Worm (Caenorhabditis elegans) whole organism, L1 larva: ENCODE measurements around the gene Y57G11C.8.

Source experiments
- F16B12.6 ChIP-seq: fragments of 150-350 bp; optimal IDR thresholded peaks from 2 replicates; lab custom pipeline; 2014; ENCODE audit warnings: missing biosample characterization, missing genetic modification characterization
- Y116A8C.19 ChIP-seq: sonication (generic microtip); optimal IDR thresholded peaks from 2 replicates; lab custom pipeline; 2016; ENCODE audit warnings: missing compliant biosample characterization, missing genetic modification characterization, borderline replicate concordance
- ceh-63 ChIP-seq: fragments of 200-800 bp; sonication (Bioruptor generic); optimal IDR thresholded peaks from 2 replicates; lab custom pipeline; 2018; ENCODE audit warnings: mild to moderate bottlenecking, missing genetic modification characterization, missing compliant biosample characterization
- ceh-8 ChIP-seq: fragments of 200-800 bp; sonication (Bioruptor generic); optimal IDR thresholded peaks from 2 replicates; lab custom pipeline; 2018; ENCODE audit warnings: mild to moderate bottlenecking, missing genetic modification characterization, moderate library complexity, missing compliant biosample characterization
- ceh-82 ChIP-seq, 3 experiments: fragments of 150-350 bp in 1 of 3; sonication (generic microtip) in 2 of 3; optimal IDR thresholded peaks; 2 replicates each; lab custom pipeline; 2014 to 2017; ENCODE audit warnings: missing biosample characterization in 3 of 3, missing genetic modification characterization in 3 of 3
- ceh-90 ChIP-seq: sonication (generic microtip); optimal IDR thresholded peaks from 2 replicates; lab custom pipeline; 2016; ENCODE audit warnings: missing genetic modification characterization, missing compliant biosample characterization
- efl-3 ChIP-seq: fragments of 200-800 bp; sonication (Bioruptor generic); optimal IDR thresholded peaks from 2 replicates; lab custom pipeline; 2018; ENCODE audit warnings: mild to moderate bottlenecking, missing genetic modification characterization, missing compliant biosample characterization
- egl-13 ChIP-seq: sonication (generic microtip); optimal IDR thresholded peaks from 2 replicates; lab custom pipeline; 2016; ENCODE audit warnings: missing genotype, missing genetic modification reagents, missing genetic modification characterization, missing compliant biosample characterization
- egl-27 ChIP-seq, 2 experiments: fragments of 150-350 bp in 1 of 2; sonication (generic microtip); optimal IDR thresholded peaks; 3 replicates each; lab custom pipeline; 2017 to 2018; ENCODE audit warnings: missing biosample characterization in 2 of 2, missing genetic modification characterization in 2 of 2, missing genetic modification reagents in 2 of 2
- ets-5 ChIP-seq: fragments of 200-800 bp; sonication (Bioruptor generic); IDR thresholded peaks from 2 replicates; pipeline ENCODE4 v1.3.6; 2022; ENCODE audit warnings: missing genetic modification characterization, missing compliant biosample characterization
- fkh-10 ChIP-seq: sonication (generic microtip); optimal IDR thresholded peaks from 2 replicates; lab custom pipeline; 2017; ENCODE audit warnings: missing biosample characterization, missing genetic modification reagents, missing genetic modification characterization
- fkh-8 ChIP-seq: sonication (generic microtip); optimal IDR thresholded peaks from 2 replicates; lab custom pipeline; 2016; ENCODE audit warnings: mild to moderate bottlenecking, missing genetic modification characterization, missing compliant biosample characterization
- hlh-4 ChIP-seq: sonication (generic microtip); optimal IDR thresholded peaks from 2 replicates; lab custom pipeline; 2016; ENCODE audit warnings: mild to moderate bottlenecking, missing genetic modification characterization, missing compliant biosample characterization
- irx-1 ChIP-seq: sonication (generic microtip); optimal IDR thresholded peaks from 2 replicates; lab custom pipeline; 2016; ENCODE audit warnings: missing genetic modification characterization, missing compliant biosample characterization
- lin-14 ChIP-seq: fragments of 200-800 bp; sonication (Bioruptor generic); optimal IDR thresholded peaks from 2 replicates; lab custom pipeline; 2018; ENCODE audit warnings: mild to moderate bottlenecking, missing genetic modification characterization, moderate library complexity, missing compliant biosample characterization
- lin-15B ChIP-seq: fragments of 150-350 bp; sonication (generic microtip); optimal IDR thresholded peaks from 3 replicates; lab custom pipeline; 2014; ENCODE audit warnings: missing biosample characterization, missing genetic modification characterization
- lin-35 ChIP-seq, 2 experiments: fragments of 150-350 bp; optimal IDR thresholded peaks; 2 replicates each; lab custom pipeline; 2014; ENCODE audit warnings: missing biosample characterization in 2 of 2, missing genetic modification characterization in 2 of 2, missing genetic modification reagents in 2 of 2
- lin-39 ChIP-seq: fragments of 150-350 bp; optimal IDR thresholded peaks from 2 replicates; lab custom pipeline; 2014; ENCODE audit warnings: missing biosample characterization, missing genetic modification reagents, missing genetic modification characterization
- nhr-11 ChIP-seq: fragments of 150-350 bp; optimal IDR thresholded peaks from 2 replicates; lab custom pipeline; 2014; ENCODE audit warnings: missing biosample characterization, missing genetic modification characterization
- nhr-19 ChIP-seq: fragments of 200-800 bp; sonication (Bioruptor generic); conservative IDR thresholded peaks from 2 replicates; pipeline ENCODE4 v1.3.6; 2022; ENCODE audit warnings: missing genetic modification characterization, missing compliant biosample characterization
- nhr-20 ChIP-seq: sonication (generic microtip); optimal IDR thresholded peaks from 2 replicates; lab custom pipeline; 2016; ENCODE audit warnings: mild to moderate bottlenecking, missing genetic modification characterization, missing compliant biosample characterization
- nhr-28 ChIP-seq: fragments of 150-350 bp; optimal IDR thresholded peaks from 2 replicates; lab custom pipeline; 2014; ENCODE audit warnings: missing biosample characterization, missing genetic modification characterization
- nhr-47 ChIP-seq: sonication (generic microtip); optimal IDR thresholded peaks from 2 replicates; lab custom pipeline; 2016; ENCODE audit warnings: mild to moderate bottlenecking, missing genetic modification characterization, moderate library complexity, missing compliant biosample characterization
- nhr-77 ChIP-seq: fragments of 150-350 bp; optimal IDR thresholded peaks from 2 replicates; lab custom pipeline; 2014; ENCODE audit warnings: missing biosample characterization, missing genetic modification characterization
- nhr-85 ChIP-seq: sonication (generic microtip); peaks from one replicate; lab custom pipeline; 2016; ENCODE audit warnings: missing genetic modification characterization, inconsistent platforms, missing compliant biosample characterization
- pag-3 ChIP-seq: sonication (generic microtip); optimal IDR thresholded peaks from 2 replicates; lab custom pipeline; 2017; ENCODE audit warnings: missing genetic modification characterization, mild to moderate bottlenecking, missing compliant biosample characterization, antibody characterized with exemption, borderline replicate concordance; ENCODE audit not compliant: insufficient read depth
- pax-3 ChIP-seq: fragments of 200-800 bp; sonication (Bioruptor generic); optimal IDR thresholded peaks from 2 replicates; lab custom pipeline; 2018; ENCODE audit warnings: mild to moderate bottlenecking, missing genetic modification characterization, moderate library complexity, missing compliant biosample characterization
- pqm-1 ChIP-seq: sonication (generic microtip); optimal IDR thresholded peaks from 3 replicates; lab custom pipeline; 2017; ENCODE audit warnings: missing biosample characterization, missing genetic modification characterization
- rnt-1 ChIP-seq: sonication (generic microtip); optimal IDR thresholded peaks from 2 replicates; lab custom pipeline; 2016; ENCODE audit warnings: mild to moderate bottlenecking, missing genetic modification characterization, moderate library complexity, missing compliant biosample characterization
- sptf-1 ChIP-seq: fragments of 150-350 bp; optimal IDR thresholded peaks from 2 replicates; lab custom pipeline; 2014; ENCODE audit warnings: missing biosample characterization, missing genetic modification characterization
- sup-37 ChIP-seq: fragments of 200-800 bp; sonication (Bioruptor generic); optimal IDR thresholded peaks from 2 replicates; lab custom pipeline; 2018; ENCODE audit warnings: mild to moderate bottlenecking, missing genetic modification characterization, missing compliant biosample characterization
- swsn-7 ChIP-seq: sonication (generic microtip); optimal IDR thresholded peaks from 2 replicates; lab custom pipeline; 2016; ENCODE audit warnings: missing genetic modification characterization, missing compliant biosample characterization
- tbx-2 ChIP-seq: sonication (generic microtip); optimal IDR thresholded peaks from 2 replicates; lab custom pipeline; 2016; ENCODE audit warnings: missing genetic modification characterization, missing compliant biosample characterization
- unc-130 ChIP-seq: fragments of 150-350 bp; optimal IDR thresholded peaks from 2 replicates; lab custom pipeline; 2017; ENCODE audit warnings: missing biosample characterization, missing genetic modification characterization, inconsistent platforms
- unc-30 ChIP-seq: sonication (generic microtip); optimal IDR thresholded peaks from 2 replicates; lab custom pipeline; 2017; ENCODE audit warnings: missing biosample characterization, missing genetic modification characterization
- unc-62 ChIP-seq: fragments of 150-350 bp; optimal IDR thresholded peaks from 2 replicates; lab custom pipeline; 2014; ENCODE audit warnings: missing biosample characterization, missing genetic modification reagents, missing genetic modification characterization
- zag-1 ChIP-seq: fragments of 150-350 bp; optimal IDR thresholded peaks from 2 replicates; lab custom pipeline; 2014; ENCODE audit warnings: missing biosample characterization, missing genetic modification characterization

The Y57G11C.8 gene

DNA sequence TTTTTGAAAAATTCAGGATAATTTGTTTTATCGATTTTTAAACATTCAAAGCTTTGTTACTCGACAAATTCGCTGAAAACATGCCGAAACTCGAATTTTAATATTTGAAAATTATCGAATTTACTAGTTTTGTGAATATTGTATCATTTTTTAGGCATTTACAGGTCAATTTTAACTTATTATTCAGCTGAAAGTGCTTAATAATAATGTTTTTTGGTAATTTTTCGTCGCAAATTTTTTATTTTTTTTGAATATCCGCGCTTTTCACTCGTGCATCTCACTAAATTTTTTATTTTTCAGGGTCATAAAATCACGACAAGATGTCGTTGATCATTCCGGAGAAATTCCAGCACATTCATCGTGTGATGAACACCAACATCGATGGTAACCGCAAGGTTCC is 43.7 kb downstream of the Y57G11C.8 start, which contains the start of gene rps-18:
rps-18 (plus strand) TSS at position 301 of the 400 bp plus-strand sequence.
- TF ChIP-seq lin-35 (GFP tag; optimal IDR thresholded peaks at IDR 0.05; lab: Kevin White, UChicago) (no peak), efl-3 (GFP tag; lab: Kevin White, UChicago) (no peak), nhr-11 (tag; lab: Kevin White, UChicago) (no peak), pag-3 (tag; lab: Kevin White, UChicago) (no peak), unc-30 (tag; lab: Kevin White, UChicago) (no peak), egl-27 (tag; optimal IDR thresholded peaks at IDR 0.05; lab: Kevin White, UChicago) (no peak), nhr-28 (tag; lab: Kevin White, UChicago) (no peak), F16B12.6 (tag; lab: Kevin White, UChicago) (no peak), unc-62 (no peak)

DNA sequence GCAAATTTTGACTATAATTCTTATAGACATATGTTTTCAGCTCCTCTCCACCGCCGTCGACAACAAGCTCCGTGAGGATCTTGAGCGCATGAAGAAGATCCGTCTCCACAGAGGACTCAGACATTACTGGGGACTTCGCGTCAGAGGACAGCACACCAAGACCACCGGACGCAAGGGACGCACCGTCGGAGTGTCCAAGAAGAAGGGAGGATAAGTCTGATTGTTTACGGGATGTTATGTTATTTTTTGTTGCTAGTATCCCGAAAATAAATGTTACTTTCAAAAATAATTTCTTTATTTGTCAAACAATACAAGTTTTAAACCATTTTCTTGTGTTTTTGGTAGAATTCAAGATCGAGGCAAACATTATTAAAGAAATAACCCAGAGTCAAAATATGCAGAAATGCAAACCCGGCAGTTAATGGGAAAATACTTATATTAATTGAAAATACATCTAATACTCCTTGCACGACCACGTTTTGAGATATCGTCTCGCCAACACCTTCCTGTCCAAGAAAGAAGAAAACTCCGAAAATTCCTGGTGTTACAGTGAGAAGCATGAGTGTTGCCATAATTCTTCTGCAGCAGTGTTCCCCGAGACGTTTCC is 44.6 kb downstream of the Y57G11C.8 start:
- TF ChIP-seq hlh-4 (tag; lab: Kevin White, UChicago), result no peak
- no peak for TF ChIP-seq rnt-1 (tag; lab: Kevin White, UChicago)
- no peak for TF ChIP-seq fkh-10
- no peak for TF ChIP-seq fkh-8 (tag; lab: Kevin White, UChicago)
- no peak for TF ChIP-seq irx-1 (tag; lab: Kevin White, UChicago)
- no peak for TF ChIP-seq nhr-20 (tag; lab: Kevin White, UChicago)
- TF ChIP-seq nhr-85 (tag; lab: Kevin White, UChicago), result peak; percentile 31
- no peak for TF ChIP-seq swsn-7 (tag; lab: Kevin White, UChicago)

DNA sequence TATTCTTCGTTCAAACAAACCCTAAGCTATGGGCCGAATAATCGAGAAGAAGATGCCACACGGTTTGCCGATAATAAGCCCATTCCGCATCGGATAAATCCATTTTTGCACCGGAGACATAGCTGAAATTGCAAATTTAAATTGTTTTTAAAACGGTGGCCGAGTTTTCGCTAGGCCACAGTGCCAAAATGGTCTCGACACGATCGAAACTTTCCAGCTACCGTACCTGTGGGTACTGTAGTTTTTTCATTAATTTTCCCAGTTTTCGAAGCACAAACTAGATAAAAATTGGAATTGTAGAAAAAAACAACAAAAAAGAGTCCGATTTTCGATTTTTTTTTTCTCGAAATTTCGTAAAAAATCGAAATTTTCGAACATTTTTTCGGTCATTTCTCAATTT is 46.6 kb downstream of the Y57G11C.8 start:
- TF ChIP-seq sup-37 (GFP tag; lab: Kevin White, UChicago) (no peak), ets-5 (GFP tag; lab: Robert Waterston, UW) (no peak), ceh-8 (GFP tag; lab: Kevin White, UChicago) (no peak), nhr-11 (tag; lab: Kevin White, UChicago) (no peak), nhr-19 (GFP tag; lab: Robert Waterston, UW) (no peak), lin-15B (tag; lab: Kevin White, UChicago) (no peak), lin-39 (tag; lab: Kevin White, UChicago) (no peak), swsn-7 (tag; lab: Kevin White, UChicago) (no peak), sptf-1 (no peak), lin-14 (GFP tag; lab: Kevin White, UChicago) (no peak), ceh-63 (GFP tag; lab: Kevin White, UChicago) (no peak), zag-1 (tag; lab: Kevin White, UChicago) (no peak)

DNA sequence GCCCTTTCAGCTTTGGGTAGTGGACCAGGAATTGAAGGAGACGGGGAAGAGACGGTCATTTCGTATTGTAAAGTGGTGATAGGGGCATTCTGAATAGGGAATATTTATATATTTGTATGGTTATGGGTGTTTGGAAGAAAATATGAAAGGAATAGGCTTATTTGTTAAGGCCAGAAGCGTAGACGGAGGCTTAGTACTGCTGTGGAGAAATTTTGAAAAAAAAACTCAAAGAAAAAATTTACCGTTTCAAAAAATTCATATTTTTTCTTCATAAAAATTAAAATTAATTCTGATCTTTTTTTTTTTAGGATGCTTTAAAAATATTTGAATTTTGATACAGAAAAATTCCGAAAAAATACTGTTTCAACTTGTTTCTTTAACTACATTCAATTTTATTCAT is 47.4 kb downstream of the Y57G11C.8 start, which contains the start of gene hhat-2:
hhat-2 (minus strand) TSS at position 101 of the 400 bp plus-strand sequence.
- no peak for TF ChIP-seq ceh-82 (tag; optimal IDR thresholded peaks at IDR 0.05; lab: Kevin White, UChicago)
- no peak for TF ChIP-seq rnt-1 (tag; lab: Kevin White, UChicago)
- no peak for TF ChIP-seq egl-13 (tag; lab: Kevin White, UChicago)
- no peak for TF ChIP-seq pqm-1
- TF ChIP-seq nhr-77 (tag; lab: Kevin White, UChicago), result no peak
- no peak for TF ChIP-seq pax-3
- TF ChIP-seq ets-5 (GFP tag; lab: Robert Waterston, UW), result no peak
- no peak for TF ChIP-seq ceh-90 (tag; lab: Kevin White, UChicago)
- no peak for TF ChIP-seq Y116A8C.19 (tag; lab: Kevin White, UChicago)
- no peak for TF ChIP-seq nhr-47 (tag; lab: Kevin White, UChicago)
- TF ChIP-seq ceh-63 (GFP tag; lab: Kevin White, UChicago), result no peak
- TF ChIP-seq tbx-2 (tag; lab: Kevin White, UChicago), result no peak
- no peak for TF ChIP-seq unc-130 (tag; lab: Kevin White, UChicago)
- TF ChIP-seq, all 84 proteins: peak for 0
